Fruit fly (Drosophila melanogaster) whole organism, larva: ENCODE measurements around the gene ntc.
A peak's percentile ranks its signal among the peaks of the same experiment; 100 is the strongest.

Experiments used
- noc ChIP-seq: fragments of 200-800 bp; sonication (Bioruptor generic); optimal IDR thresholded peaks from 3 replicates; lab custom pipeline; 2019; ENCODE audit warnings: missing biosample characterization, mild to moderate bottlenecking, missing genetic modification characterization, moderate library complexity

Gene ntc

DNA sequence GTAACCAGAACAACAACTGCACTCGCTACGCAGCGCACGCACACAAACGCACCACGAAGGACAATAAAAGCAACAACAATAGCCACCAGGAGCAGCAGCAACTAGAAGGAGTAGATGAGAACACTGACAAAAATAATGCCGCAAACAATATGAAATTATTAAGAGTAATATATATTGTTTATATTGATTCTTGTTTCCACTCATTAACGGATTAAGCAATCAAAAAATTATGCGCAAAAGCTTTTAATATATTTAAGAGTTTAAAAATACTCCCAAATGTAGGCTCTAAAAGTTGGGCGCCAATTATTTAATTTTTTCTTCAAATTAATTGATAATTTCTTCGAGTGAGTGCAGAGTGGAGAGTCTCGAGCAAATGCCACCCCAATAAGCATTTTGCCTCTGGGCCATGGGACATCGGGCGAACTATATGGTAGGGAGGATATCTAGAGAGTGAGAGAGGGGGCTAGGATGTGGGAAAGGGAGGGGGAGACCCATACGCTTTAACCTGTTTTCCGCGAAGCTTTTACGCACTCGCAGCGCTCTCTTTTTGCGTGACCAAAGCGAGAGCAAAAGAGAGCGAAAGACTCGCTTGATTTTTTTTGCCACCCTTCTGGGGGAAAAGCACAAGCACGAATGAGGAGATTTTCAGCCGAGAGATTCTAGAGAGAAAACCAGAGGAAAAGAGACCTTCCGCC is 18.7 kb upstream of the ntc start, which contains the start of gene Rdh:
Gene Rdh, plus strand, starts transcription at position 660 of the 695 bp plus-strand sequence.
- TF ChIP-seq noc (tag; lab: Kevin White, UChicago) = peak; percentile 63

DNA sequence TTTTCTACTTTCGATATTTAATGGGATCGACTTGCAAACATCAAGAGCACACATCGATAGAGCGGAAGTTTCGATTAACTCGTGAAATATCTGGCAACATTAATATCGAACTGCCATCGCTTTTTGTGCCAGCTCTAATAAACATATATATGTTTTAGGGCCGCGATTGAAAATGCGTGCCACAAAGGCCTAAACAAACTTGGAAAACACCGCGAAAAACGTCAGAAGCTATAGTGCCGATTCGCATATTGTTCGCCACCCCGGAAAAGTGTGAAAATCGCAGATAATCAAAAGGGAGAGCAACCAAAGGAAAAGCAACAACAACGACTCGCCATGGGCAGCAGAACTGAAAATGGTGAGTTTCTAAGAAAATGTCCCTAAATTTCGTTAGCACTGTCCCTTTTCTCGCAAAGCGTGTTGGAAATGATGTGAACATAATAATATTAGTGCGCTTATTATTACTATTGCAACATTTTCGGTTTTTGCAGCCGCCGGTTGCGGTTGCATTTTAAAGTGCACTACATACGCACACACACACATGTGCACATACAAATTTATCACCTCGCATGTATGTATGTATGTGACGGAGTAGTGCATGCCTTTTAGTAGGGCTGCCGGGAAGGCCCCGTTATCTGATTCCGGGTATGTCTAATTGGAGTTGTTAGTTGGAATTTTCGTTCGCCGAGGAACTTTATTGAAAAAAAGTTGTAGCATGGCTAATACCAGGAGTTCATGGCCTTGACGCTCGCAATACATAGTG is 12.5 kb upstream of the ntc start, which contains the start of gene enc:
Gene enc, plus strand, starts transcription at position 114 of the 760 bp plus-strand sequence.
- TF ChIP-seq noc (tag; lab: Kevin White, UChicago) = no peak

DNA sequence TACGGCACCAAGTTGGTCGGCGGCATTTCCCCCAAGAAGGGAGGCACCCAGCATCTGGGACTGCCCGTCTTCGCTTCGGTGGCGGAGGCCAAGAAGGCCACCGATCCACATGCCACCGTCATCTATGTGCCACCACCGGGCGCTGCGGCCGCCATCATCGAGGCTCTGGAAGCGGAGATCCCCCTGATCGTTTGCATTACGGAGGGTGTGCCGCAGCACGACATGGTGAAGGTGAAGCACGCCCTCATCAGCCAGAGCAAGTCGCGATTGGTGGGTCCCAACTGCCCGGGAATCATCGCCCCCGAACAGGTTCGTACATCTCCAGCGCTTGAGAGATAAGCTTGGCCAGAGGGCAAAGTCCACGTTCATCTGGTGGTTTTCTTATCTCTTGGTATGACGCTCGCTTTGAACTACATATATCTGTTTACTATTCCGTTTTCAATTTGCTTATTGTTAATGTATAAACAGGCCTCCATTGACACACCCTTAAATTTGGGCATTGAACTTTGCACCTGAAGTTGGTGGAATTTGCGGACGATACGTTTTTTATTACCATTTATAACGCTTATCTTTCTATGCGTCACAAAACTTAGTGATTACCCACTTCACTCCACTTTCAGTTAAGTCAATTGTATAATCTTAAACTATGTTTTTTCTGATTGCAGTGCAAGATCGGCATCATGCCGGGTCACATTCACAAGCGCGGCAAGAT is 10.7 kb upstream of the ntc start:
- peak; percentile 53 for TF ChIP-seq noc (tag; lab: Kevin White, UChicago)

DNA sequence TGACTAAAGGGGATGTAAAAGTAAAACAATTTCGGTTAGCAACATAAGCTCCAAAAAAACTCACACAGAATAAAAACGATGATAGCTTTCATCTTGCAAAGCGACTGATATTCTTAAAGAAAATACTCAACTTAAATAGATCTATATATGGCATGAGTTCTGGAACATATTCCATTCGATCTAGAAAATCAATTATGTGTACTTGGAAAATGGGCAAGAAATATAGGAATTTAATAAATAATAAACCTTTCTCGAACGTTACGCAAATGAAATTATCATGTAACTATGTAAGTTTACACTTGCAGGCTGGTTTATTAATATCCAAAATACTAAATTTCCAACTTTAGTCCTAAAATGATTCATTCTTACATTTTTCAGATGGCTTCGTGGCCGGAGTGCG is 10.0 kb upstream of the ntc start, which contains the start of gene Acp63F:
Gene Acp63F, minus strand, starts transcription at position 101 of the 400 bp plus-strand sequence.
- no peak for TF ChIP-seq noc (tag; lab: Kevin White, UChicago)

DNA sequence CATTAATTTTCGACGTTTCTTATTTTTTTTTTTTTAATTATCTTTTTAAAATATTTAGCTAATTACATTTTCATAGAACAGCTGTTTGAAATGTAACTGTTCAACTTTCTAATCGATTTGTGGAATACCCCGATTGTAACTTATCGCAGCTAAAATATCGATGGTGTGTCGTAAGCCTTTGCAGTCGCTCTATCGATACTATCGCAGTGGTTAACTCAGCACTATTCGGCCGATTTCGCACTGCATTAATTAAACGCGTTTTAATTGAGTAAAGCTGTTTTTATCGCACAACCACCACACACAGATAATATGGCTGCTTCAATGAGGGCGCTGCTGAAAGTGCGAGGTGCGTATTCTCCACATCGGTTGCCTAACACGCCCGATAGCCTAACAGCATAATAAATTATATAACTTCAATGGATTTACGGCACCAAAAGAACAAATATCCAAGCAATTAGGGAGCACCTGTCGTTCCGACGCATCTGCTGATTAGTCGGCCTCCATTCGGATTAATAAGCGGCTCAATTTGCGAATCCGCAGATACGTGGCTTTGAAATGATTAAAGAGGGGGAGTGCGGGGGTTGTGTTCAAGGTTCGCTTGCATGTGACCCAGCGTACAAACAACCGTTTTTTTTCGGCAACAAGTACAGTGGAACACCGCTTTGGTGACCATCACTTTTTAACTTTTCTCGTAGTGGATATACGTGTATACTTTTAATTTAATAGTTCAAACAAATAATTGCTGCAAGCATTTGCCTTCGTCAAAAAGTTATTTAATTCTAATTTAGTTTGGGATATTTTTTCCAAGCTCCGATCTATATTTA is 8.0 kb upstream of the ntc start, which contains the start of gene Scsalpha1:
Gene Scsalpha1, plus strand, starts transcription at position 202 of the 824 bp plus-strand sequence.
- TF ChIP-seq noc (tag; lab: Kevin White, UChicago) = peak; percentile 43

DNA sequence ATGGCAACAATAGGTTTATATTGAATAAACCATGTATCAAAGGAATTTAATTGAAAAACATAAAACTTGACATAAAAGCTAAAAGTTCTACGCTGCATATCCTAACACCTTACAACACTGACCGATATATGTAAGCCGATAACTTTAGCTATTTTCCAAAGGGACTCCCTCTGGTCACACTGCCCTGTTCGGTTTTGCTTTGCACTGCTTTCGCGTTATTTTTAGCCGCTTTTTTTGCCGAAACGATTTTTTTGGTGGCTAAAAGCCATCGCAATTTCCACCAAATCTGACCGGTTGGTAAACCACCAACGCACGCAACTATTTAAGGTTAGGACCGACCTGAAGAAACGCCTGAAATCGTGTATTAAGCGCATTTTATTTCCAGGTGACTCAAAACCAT is 4.8 kb upstream of the ntc start, which contains the start of the genes CG32263 and PIG-B:
Gene CG32263, minus strand, starts transcription at position 26 of the 400 bp plus-strand sequence.
Gene PIG-B, plus strand, starts transcription at position 175 of the 400 bp plus-strand sequence.
- TF ChIP-seq noc (tag; lab: Kevin White, UChicago) = no peak

DNA sequence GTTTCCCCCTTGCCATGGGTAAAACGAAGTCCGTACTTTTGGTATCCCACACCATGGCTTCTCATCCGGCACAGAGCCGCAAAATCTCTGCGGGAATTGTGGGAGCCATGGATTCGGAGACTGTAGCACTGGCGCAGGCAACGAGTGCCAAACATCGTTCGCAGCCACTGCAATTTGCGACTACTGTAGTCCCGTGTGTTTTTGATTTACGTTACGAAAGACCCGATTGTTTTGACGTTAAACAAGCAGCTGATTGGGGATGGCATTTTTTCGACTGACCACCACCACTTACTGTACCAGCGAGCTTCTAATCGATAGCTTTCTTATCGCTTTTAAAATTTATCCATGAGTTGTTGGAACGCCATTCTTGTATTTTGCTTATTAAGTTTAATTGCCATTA is 3.7 kb upstream of the ntc start, which contains the start of gene CG32262:
Gene CG32262, minus strand, starts transcription at position 254 of the 400 bp plus-strand sequence.
- TF ChIP-seq noc (tag; lab: Kevin White, UChicago) = peak; percentile 0

DNA sequence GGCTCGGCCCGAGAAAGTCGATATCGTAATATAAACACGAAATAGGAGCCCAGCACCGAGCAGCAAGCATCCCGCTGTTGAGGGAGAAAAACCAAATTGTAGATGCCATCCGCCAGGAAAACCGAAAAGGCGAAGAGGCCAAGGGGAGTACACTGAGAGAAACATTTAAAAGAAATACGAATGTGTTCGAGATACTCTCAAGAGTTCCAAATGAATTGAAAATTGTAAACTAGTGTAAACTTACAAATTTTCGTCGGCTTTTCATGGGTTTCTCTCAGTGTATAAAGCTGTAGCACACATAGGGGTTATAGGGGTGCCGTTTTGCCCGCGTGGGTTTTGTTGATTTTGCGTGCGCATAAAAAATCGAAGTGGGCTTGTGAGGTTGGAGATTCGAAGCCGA is 3.6 kb downstream of the ntc start:
- no peak for TF ChIP-seq noc (tag; lab: Kevin White, UChicago)

DNA sequence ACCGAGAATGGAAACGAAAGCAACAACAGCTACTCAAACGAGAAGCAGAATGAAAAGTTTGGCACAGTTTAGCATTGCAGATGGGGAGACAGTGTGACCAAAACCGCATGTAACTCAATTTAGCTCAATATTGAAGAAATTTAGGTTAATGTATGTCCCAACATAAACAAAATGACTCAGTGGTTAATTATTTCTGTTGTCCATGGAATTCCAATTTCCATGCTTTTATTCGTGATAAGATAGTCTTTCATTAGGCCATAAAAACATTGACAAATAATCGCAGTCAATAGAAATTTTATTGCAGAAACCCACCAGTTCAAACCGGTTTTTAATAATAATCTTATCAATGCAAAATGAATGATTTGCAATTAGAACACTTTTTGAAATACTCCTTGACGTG is 4.4 kb downstream of the ntc start:
- no peak for TF ChIP-seq noc (tag; lab: Kevin White, UChicago)

DNA sequence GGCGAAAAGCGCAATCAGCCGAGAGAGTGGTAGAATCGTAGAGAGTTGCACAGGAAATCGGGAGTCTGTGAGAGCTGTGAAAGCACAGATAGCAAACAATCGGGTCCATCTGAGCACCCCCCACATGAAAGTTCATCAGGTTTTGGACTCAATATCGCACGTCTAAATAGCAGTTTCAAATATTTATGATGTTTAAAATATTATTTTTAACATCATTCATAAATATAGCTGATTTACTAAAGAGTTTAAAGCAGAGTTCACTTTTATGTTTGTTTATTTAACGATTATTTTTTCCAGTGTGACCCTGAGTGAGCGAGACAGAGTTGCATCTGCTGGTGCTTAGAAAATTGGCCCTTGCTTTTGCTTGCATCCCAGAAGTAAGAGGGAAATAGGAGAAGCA is 4.9 kb downstream of the ntc start:
- no peak for TF ChIP-seq noc (tag; lab: Kevin White, UChicago)

DNA sequence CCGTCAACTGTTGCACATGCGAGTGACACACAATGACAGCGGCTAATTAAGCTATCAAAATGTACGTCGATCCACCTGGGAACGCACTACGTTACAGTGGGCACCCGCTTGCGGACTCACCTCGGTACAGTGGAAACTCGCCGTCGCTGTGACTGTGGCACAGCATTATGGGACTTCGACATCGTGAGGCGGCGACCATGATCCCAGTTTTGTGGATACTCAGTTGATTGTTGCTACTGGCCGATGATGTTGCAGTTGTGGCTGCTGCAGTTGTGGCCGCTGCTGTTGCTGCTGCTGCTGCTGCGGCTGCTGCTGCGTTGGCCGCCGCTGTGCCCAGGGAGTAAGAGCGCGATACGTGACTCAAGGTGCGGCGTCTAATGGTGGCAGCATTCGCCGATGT is 6.5 kb downstream of the ntc start:
- no peak for TF ChIP-seq noc (tag; lab: Kevin White, UChicago)

DNA sequence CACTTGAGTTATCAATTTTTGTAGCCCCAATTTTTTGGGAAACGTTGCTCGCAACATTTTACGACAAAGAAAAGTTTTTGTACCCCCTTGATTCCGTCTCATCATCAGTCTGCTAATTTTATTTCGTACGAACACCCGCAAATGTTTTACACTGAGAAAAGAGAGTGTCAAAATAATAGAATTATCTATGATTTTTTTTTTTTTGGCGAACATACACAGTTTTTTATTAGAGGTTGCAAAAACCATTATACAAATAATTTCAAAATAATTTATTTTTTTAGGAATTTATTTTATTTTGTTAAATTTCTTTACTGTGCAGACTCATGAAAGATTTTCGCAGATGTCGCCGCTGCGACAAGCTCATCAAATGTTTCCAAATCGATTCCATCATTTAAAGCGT is 7.8 kb downstream of the ntc start:
- TF ChIP-seq noc (tag; lab: Kevin White, UChicago) = no peak

DNA sequence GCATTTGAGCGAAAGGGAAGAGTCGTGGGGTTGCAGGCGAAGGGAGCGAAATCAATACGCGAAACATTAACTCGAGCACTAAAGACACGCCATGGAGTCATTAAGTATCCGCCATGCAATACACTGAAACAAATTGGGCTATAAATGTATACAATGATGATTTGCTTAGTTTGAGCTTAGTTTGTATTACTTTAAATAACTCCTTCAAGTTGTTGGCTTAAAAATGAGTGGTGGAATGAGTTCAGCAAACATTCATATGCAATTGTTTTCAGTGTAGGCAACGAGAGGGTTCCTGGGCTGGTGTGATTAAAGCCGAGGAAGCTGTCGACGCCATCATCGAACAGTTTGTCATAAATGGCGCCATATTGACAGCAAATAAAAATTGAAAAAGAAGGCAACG is 8.6 kb downstream of the ntc start:
- no peak for TF ChIP-seq noc (tag; lab: Kevin White, UChicago)

DNA sequence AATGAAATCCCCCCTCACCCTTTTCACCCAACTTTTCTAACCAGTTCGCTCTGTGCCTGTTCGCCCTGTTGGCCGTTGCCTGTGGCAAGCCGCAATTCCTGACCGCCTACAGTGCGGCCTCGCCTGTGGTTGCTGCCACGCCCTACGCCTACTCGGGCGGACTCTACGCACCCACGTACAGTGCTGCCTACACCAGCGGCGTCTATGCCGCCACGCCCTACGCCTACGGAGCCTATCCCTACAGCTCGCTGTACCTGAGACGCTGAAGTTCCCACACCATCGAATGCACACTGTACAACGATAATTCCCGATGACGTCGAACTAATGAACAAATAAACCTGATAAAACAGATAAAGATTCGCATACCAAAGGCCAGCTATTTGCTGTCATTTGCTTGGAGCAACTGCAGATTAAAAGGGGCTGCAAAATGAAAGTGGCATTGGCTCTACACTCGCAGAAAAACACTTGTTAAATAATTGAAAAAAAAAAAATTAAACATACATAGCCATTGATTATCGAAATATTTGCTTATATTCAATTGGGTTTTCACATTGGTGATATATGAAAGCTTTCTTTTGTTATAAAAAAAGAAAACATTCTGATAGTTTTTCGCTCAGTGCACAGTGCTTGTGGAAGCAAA is 15.1 kb downstream of the ntc start:
- no peak for TF ChIP-seq noc (tag; lab: Kevin White, UChicago)
